Worm (Caenorhabditis elegans): ENCODE measurements around the gene uda-1.

DNA sequence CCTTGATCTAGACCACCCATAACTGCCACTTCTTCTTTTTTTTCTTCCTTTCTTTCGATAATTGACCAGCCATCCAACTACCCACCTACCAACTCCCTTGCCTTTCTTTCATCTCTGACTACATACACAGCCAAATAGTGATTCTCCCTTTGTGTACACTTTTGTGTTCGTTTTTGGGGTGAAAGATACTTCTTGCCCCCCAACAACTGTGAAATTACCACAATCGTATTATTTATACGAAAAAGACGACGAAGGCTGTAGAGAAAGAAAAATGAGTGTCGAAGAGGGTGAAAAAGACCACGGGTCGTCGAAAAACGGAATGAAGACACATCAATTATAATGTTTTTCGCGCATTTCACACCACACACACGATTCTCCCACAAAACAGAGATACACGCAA is 41.9 kb downstream of the uda-1 start:
- no peak for TF ChIP-seq unc-130 (GFP tag; optimal IDR thresholded peaks at IDR 0.05)
- no peak for TF ChIP-seq repo-1 (tag; optimal IDR thresholded peaks at IDR 0.05)
- TF ChIP-seq cebp-2 (GFP tag; IDR thresholded peaks at IDR 0.05): no peak
- no peak for TF ChIP-seq T07F8.4 (tag; optimal IDR thresholded peaks at IDR 0.05)
- TF ChIP-seq snpc-4 (GFP tag; optimal IDR thresholded peaks at IDR 0.05): no peak
- no peak for TF ChIP-seq snpc-4 (tag; optimal IDR thresholded peaks at IDR 0.05)
- TF ChIP-seq C06A6.2 (GFP tag; conservative IDR thresholded peaks at IDR 0.05): no peak
- TF ChIP-seq B0019.2 (GFP tag; conservative IDR thresholded peaks at IDR 0.05): no peak
- no peak for TF ChIP-seq ama-1 (optimal IDR thresholded peaks at IDR 0.05)
- TF ChIP-seq ama-1 (GFP tag; optimal IDR thresholded peaks at IDR 0.05): no peak
- TF ChIP-seq somi-1 (GFP tag; optimal IDR thresholded peaks at IDR 0.05): no peak
- TF ChIP-seq aptf-3 (GFP tag; IDR thresholded peaks at IDR 0.05): no peak
- TF ChIP-seq tbp1 (GFP tag; optimal IDR thresholded peaks at IDR 0.05): no peak
- TF ChIP-seq sea-2 (GFP tag; IDR thresholded peaks at IDR 0.05): no peak
- no peak for TF ChIP-seq F10E7.11 (tag; optimal IDR thresholded peaks at IDR 0.05)
- no peak for TF ChIP-seq athp-1 (tag; optimal IDR thresholded peaks at IDR 0.05)
